Fruit fly (Drosophila melanogaster): Measurements from ENCODE around the gene CG32533.

The CG32533 gene

dm6 chrX:19505334-19506185, 26.3 kb upstream of the CG32533 start (continued):
- TF ChIP-seq sqz (GFP tag; optimal IDR thresholded peaks at IDR 0.05) (no peak), hb (GFP tag; IDR thresholded peaks at IDR 0.05; ENCODE audit: partially characterized antibody) (peak; percentile 62; the same call in 1 of the 3 replicates), cwo (GFP tag; optimal IDR thresholded peaks at IDR 0.05) (peak; percentile 77), fd3F (GFP tag; optimal IDR thresholded peaks at IDR 0.05) (no peak), kay (GFP tag; optimal IDR thresholded peaks at IDR 0.05) (no peak), so (GFP tag; IDR thresholded peaks at IDR 0.05) (no peak), tap (tag; optimal IDR thresholded peaks at IDR 0.05) (no peak), ase (GFP tag; IDR thresholded peaks at IDR 0.05) (no peak), CG11456 (GFP tag; IDR thresholded peaks at IDR 0.05) (peak; percentile 54; the same call in 1 of the 3 replicates), mirr (GFP tag; optimal IDR thresholded peaks at IDR 0.05) (no peak), dati (GFP tag; IDR thresholded peaks at IDR 0.05) (no peak), gro (GFP tag; optimal IDR thresholded peaks at IDR 0.05) (peak; percentile 49), CG1792 (GFP tag; optimal IDR thresholded peaks at IDR 0.05) (no peak), MESR4 (GFP tag; optimal IDR thresholded peaks at IDR 0.05) (peak; percentile 15), Drgx (GFP tag; IDR thresholded peaks at IDR 0.05) (no peak), CG12299 (tag; optimal IDR thresholded peaks at IDR 0.05) (peak; percentile 1), gcm (GFP tag; optimal IDR thresholded peaks at IDR 0.05) (no peak), aop (GFP tag; IDR thresholded peaks at IDR 0.05) (no peak), nerfin-1 (tag; optimal IDR thresholded peaks at IDR 0.05) (no peak), CG31224 (GFP tag; IDR thresholded peaks at IDR 0.05) (0 out of 2 replicates have a peak, but pooled peaks have one; percentile 19), CG9609 (GFP tag; optimal IDR thresholded peaks at IDR 0.05) (peak; percentile 10), nmo (GFP tag; optimal IDR thresholded peaks at IDR 0.05) (peak; percentile 24), Fer1 (GFP tag; optimal IDR thresholded peaks at IDR 0.05) (peak; percentile 53), peb (GFP tag; IDR thresholded peaks at IDR 0.05) (no peak), CG8290 (GFP tag; optimal IDR thresholded peaks at IDR 0.05) (peak; percentile 74), CG8290 (tag; optimal IDR thresholded peaks at IDR 0.05) (no peak), Chrac-16 (GFP tag; optimal IDR thresholded peaks at IDR 0.05) (no peak), Usf (GFP tag; optimal IDR thresholded peaks at IDR 0.05) (no peak), CG17612 (GFP tag; IDR thresholded peaks at IDR 0.05) (no peak), en (GFP tag; optimal IDR thresholded peaks at IDR 0.05) (no peak), bab2 (GFP tag; optimal IDR thresholded peaks at IDR 0.05) (peak; percentile 53), tin (GFP tag; optimal IDR thresholded peaks at IDR 0.05) (peak; percentile 33), CG7963 (GFP tag; IDR thresholded peaks at IDR 0.05; ENCODE audit: partially characterized antibody) (peak; percentile 81; the same call in 2 of the 3 replicates), CG8388 (GFP tag; optimal IDR thresholded peaks at IDR 0.05) (no peak), CG31365 (tag; optimal IDR thresholded peaks at IDR 0.05) (no peak), CG18599 (GFP tag; optimal IDR thresholded peaks at IDR 0.05) (peak; percentile 66), CG14014 (GFP tag; IDR thresholded peaks at IDR 0.05) (0 out of 2 replicates have a peak, but pooled peaks have one; percentile 10), knrl (GFP tag; IDR thresholded peaks at IDR 0.05; ENCODE audit: partially characterized antibody) (peak; percentile 76), corto (GFP tag; optimal IDR thresholded peaks at IDR 0.05) (no peak), ham (GFP tag; IDR thresholded peaks at IDR 0.05) (no peak), CG4424 (GFP tag; optimal IDR thresholded peaks at IDR 0.05) (peak; percentile 6), Hsf (GFP tag; optimal IDR thresholded peaks at IDR 0.05) (peak; percentile 28), CG2889 (GFP tag; IDR thresholded peaks at IDR 0.05) (no peak), Rx (GFP tag; IDR thresholded peaks at IDR 0.05) (no peak), Hey (tag; optimal IDR thresholded peaks at IDR 0.05) (no peak), slbo (GFP tag; IDR thresholded peaks at IDR 0.05) (peak; percentile 54), CG17328 (GFP tag; IDR thresholded peaks at IDR 0.05) (no peak), btn (GFP tag; optimal IDR thresholded peaks at IDR 0.05) (no peak), CG32767 (GFP tag; IDR thresholded peaks at IDR 0.05) (no peak), twi (tag; optimal IDR thresholded peaks at IDR 0.05) (no peak)
